Fruit fly (Drosophila melanogaster) whole organism, prepupa: ENCODE results near the gene CG11726.
A peak's percentile ranks its signal among the peaks of the same experiment; 100 is the strongest.

Experiments
- Blimp-1 ChIP-seq: fragments of 200-800 bp; sonication (Bioruptor generic); optimal IDR thresholded peaks from 3 replicates; lab custom pipeline; 2017; ENCODE audit warnings: missing biosample characterization, missing genetic modification characterization, mild to moderate bottlenecking, moderate library complexity, missing genetic modification reagents
- CG10631 ChIP-seq: fragments of 200-800 bp; sonication (Bioruptor generic); optimal IDR thresholded peaks from 2 replicates; lab custom pipeline; 2016; ENCODE audit warnings: missing biosample characterization, missing genetic modification characterization
- CG10669 ChIP-seq: fragments of 200-800 bp; sonication (Bioruptor generic); optimal IDR thresholded peaks from 3 replicates; lab custom pipeline; 2018; ENCODE audit warnings: missing biosample characterization, mild to moderate bottlenecking, missing genetic modification characterization, moderate library complexity
- CG11762 ChIP-seq: fragments of 200-800 bp; sonication (Bioruptor generic); optimal IDR thresholded peaks from 3 replicates; lab custom pipeline; 2016; ENCODE audit warnings: missing biosample characterization, missing genetic modification characterization; ENCODE audit not compliant: insufficient read depth
- CG11902 ChIP-seq: fragments of 200-800 bp; sonication (Bioruptor generic); optimal IDR thresholded peaks from 3 replicates; lab custom pipeline; 2016; ENCODE audit warnings: missing biosample characterization, missing genetic modification characterization
- CG1621 ChIP-seq: fragments of 200-800 bp; sonication (Bioruptor generic); optimal IDR thresholded peaks from 3 replicates; lab custom pipeline; 2018; ENCODE audit warnings: missing biosample characterization, mild to moderate bottlenecking, missing genetic modification characterization
- CG16779 ChIP-seq: fragments of 200-800 bp; sonication (Bioruptor generic); optimal IDR thresholded peaks from 3 replicates; lab custom pipeline; 2017; ENCODE audit warnings: missing biosample characterization, mild to moderate bottlenecking, missing genetic modification characterization
- CG3032 ChIP-seq: fragments of 200-800 bp; optimal IDR thresholded peaks from 2 replicates; lab custom pipeline; 2019; ENCODE audit warnings: missing biosample characterization, mild to moderate bottlenecking, missing genetic modification characterization, moderate library complexity
- CG31627 ChIP-seq: fragments of 200-800 bp; sonication (Bioruptor generic); optimal IDR thresholded peaks from 3 replicates; lab custom pipeline; 2016; ENCODE audit warnings: missing biosample characterization, missing genetic modification characterization
- CG32006 ChIP-seq: fragments of 200-800 bp; sonication (Bioruptor generic); optimal IDR thresholded peaks from 3 replicates; lab custom pipeline; 2017; ENCODE audit warnings: missing biosample characterization, mild to moderate bottlenecking, missing genetic modification characterization
- CG34406 ChIP-seq: fragments of 200-800 bp; sonication (Bioruptor generic); optimal IDR thresholded peaks from 3 replicates; lab custom pipeline; 2016; ENCODE audit warnings: missing biosample characterization, missing genetic modification characterization
- CG3919 ChIP-seq: fragments of 200-800 bp; sonication (Bioruptor generic); optimal IDR thresholded peaks from 3 replicates; lab custom pipeline; 2016; ENCODE audit warnings: missing biosample characterization, missing genetic modification characterization
- CG4318 ChIP-seq: fragments of 200-800 bp; sonication (Bioruptor generic); optimal IDR thresholded peaks from 3 replicates; lab custom pipeline; 2017; ENCODE audit warnings: missing biosample characterization, mild to moderate bottlenecking, missing genetic modification characterization
- CG6163 ChIP-seq: fragments of 200-800 bp; sonication (Bioruptor generic); IDR thresholded peaks from 3 replicates; pipeline ENCODE4 v1.3.6; 2022; ENCODE audit warnings: missing biosample characterization, missing genetic modification characterization
- CG6792 ChIP-seq: fragments of 200-800 bp; sonication (Bioruptor generic); optimal IDR thresholded peaks from 3 replicates; lab custom pipeline; 2016; ENCODE audit warnings: missing biosample characterization, missing genetic modification characterization
- CG6808 ChIP-seq: fragments of 200-800 bp; sonication (Bioruptor generic); optimal IDR thresholded peaks from 3 replicates; lab custom pipeline; 2017; ENCODE audit warnings: missing biosample characterization, missing genetic modification characterization, mild to moderate bottlenecking, moderate library complexity, missing genetic modification reagents
- CG6854 ChIP-seq: fragments of 200-800 bp; sonication (Bioruptor generic); optimal IDR thresholded peaks from 2 replicates; lab custom pipeline; 2017; ENCODE audit warnings: missing biosample characterization, mild to moderate bottlenecking, missing genetic modification characterization
- CG7368 ChIP-seq: fragments of 200-800 bp; sonication (Bioruptor generic); optimal IDR thresholded peaks from 3 replicates; lab custom pipeline; 2016; ENCODE audit warnings: missing biosample characterization, missing genetic modification characterization
- CG8119 ChIP-seq: fragments of 200-800 bp; sonication (Bioruptor generic); IDR thresholded peaks from 3 replicates; pipeline ENCODE4 v1.3.6; 2022; ENCODE audit warnings: missing biosample characterization, missing genetic modification characterization
- CG8319 ChIP-seq: fragments of 200-800 bp; sonication (Bioruptor generic); optimal IDR thresholded peaks from 3 replicates; lab custom pipeline; 2016; ENCODE audit warnings: missing biosample characterization, missing genetic modification characterization
- CG9139 ChIP-seq: fragments of 200-800 bp; sonication (Bioruptor generic); optimal IDR thresholded peaks from 3 replicates; lab custom pipeline; 2017; ENCODE audit warnings: missing biosample characterization, mild to moderate bottlenecking, missing genetic modification characterization
- Eip93F ChIP-seq: fragments of 200-800 bp; sonication (Bioruptor generic); optimal IDR thresholded peaks from 2 replicates; lab custom pipeline; 2016; ENCODE audit warnings: missing biosample characterization, mild to moderate bottlenecking, missing genetic modification characterization
- Ets21C ChIP-seq: fragments of 200-800 bp; sonication (Bioruptor generic); optimal IDR thresholded peaks from 3 replicates; lab custom pipeline; 2016; ENCODE audit warnings: missing biosample characterization, missing genetic modification characterization
- Ets96B ChIP-seq: fragments of 200-800 bp; optimal IDR thresholded peaks from 2 replicates; lab custom pipeline; 2019; ENCODE audit warnings: missing biosample characterization, mild to moderate bottlenecking, missing genetic modification characterization, moderate library complexity
- Hr38 ChIP-seq: sonication (Bioruptor generic); optimal IDR thresholded peaks from 2 replicates; lab custom pipeline; 2016; ENCODE audit warnings: missing biosample characterization, missing genetic modification characterization
- Hr39 ChIP-seq: fragments of 200-800 bp; sonication (Bioruptor generic); optimal IDR thresholded peaks from 2 replicates; lab custom pipeline; 2016; ENCODE audit warnings: missing biosample characterization, missing genetic modification characterization
- Hr4 ChIP-seq: fragments of 200-800 bp; sonication (Bioruptor generic); optimal IDR thresholded peaks from 3 replicates; lab custom pipeline; 2016; ENCODE audit warnings: missing biosample characterization, missing genetic modification characterization
- Lpt ChIP-seq: fragments of 200-800 bp; sonication (Bioruptor generic); optimal IDR thresholded peaks from 3 replicates; lab custom pipeline; 2016; ENCODE audit warnings: missing biosample characterization, missing genetic modification characterization
- Met ChIP-seq: fragments of 200-800 bp; sonication (Bioruptor generic); optimal IDR thresholded peaks from 3 replicates; lab custom pipeline; 2016; ENCODE audit warnings: missing biosample characterization, missing genetic modification characterization
- Sox102F ChIP-seq: fragments of 200-800 bp; sonication (Bioruptor generic); optimal IDR thresholded peaks from 2 replicates; lab custom pipeline; 2016; ENCODE audit warnings: missing biosample characterization, mild to moderate bottlenecking, missing genetic modification characterization
- Sox14 ChIP-seq: fragments of 200-800 bp; sonication (Bioruptor generic); optimal IDR thresholded peaks from 3 replicates; lab custom pipeline; 2016; ENCODE audit warnings: missing biosample characterization, missing genetic modification characterization
- Sox15 ChIP-seq: fragments of 200-800 bp; sonication (Bioruptor generic); optimal IDR thresholded peaks from 3 replicates; lab custom pipeline; 2016; ENCODE audit warnings: missing biosample characterization, missing genetic modification characterization
- achi ChIP-seq: fragments of 200-800 bp; sonication (Bioruptor generic); optimal IDR thresholded peaks from 3 replicates; lab custom pipeline; 2016; ENCODE audit warnings: missing biosample characterization, missing genetic modification characterization
- acj6 ChIP-seq: fragments of 200-800 bp; sonication (Bioruptor generic); optimal IDR thresholded peaks from 3 replicates; lab custom pipeline; 2016; ENCODE audit warnings: missing biosample characterization, missing genetic modification characterization
- cyc ChIP-seq: fragments of 200-800 bp; sonication (Bioruptor generic); optimal IDR thresholded peaks from 3 replicates; lab custom pipeline; 2016; ENCODE audit warnings: missing biosample characterization, missing genetic modification characterization
- dac ChIP-seq: fragments of 200-800 bp; sonication (Bioruptor generic); optimal IDR thresholded peaks from 2 replicates; lab custom pipeline; 2017; ENCODE audit warnings: missing biosample characterization, mild to moderate bottlenecking, missing genetic modification characterization
- eg ChIP-seq: fragments of 200-800 bp; sonication (Bioruptor generic); IDR thresholded peaks from 3 replicates; pipeline ENCODE4 v1.3.6; 2022; ENCODE audit warnings: missing biosample characterization, missing genetic modification characterization
- esn ChIP-seq: fragments of 200-800 bp; sonication (Bioruptor generic); optimal IDR thresholded peaks from 2 replicates; lab custom pipeline; 2016; ENCODE audit warnings: missing biosample characterization, mild to moderate bottlenecking, missing genetic modification characterization, moderate library complexity
- fd59A ChIP-seq: fragments of 200-800 bp; sonication (Bioruptor generic); optimal IDR thresholded peaks from 2 replicates; lab custom pipeline; 2017; ENCODE audit warnings: missing biosample characterization, mild to moderate bottlenecking, missing genetic modification characterization, missing genetic modification reagents
- fd85E ChIP-seq: fragments of 200-800 bp; sonication (Bioruptor generic); optimal IDR thresholded peaks from 3 replicates; lab custom pipeline; 2016; ENCODE audit warnings: missing biosample characterization, missing genetic modification characterization
- fkh ChIP-seq: fragments of 200-800 bp; sonication (Bioruptor generic); optimal IDR thresholded peaks from 3 replicates; lab custom pipeline; 2017; ENCODE audit warnings: missing biosample characterization, mild to moderate bottlenecking, missing genetic modification characterization, moderate library complexity
- lz ChIP-seq: fragments of 200-800 bp; sonication (Bioruptor generic); optimal IDR thresholded peaks from 3 replicates; lab custom pipeline; 2016; ENCODE audit warnings: missing biosample characterization, missing genetic modification characterization
- net ChIP-seq: fragments of 200-800 bp; sonication (Bioruptor generic); optimal IDR thresholded peaks from 3 replicates; lab custom pipeline; 2016; ENCODE audit warnings: missing biosample characterization, missing genetic modification characterization
- pdm3 ChIP-seq: fragments of 200-800 bp; sonication (Bioruptor generic); optimal IDR thresholded peaks from 3 replicates; lab custom pipeline; 2016; ENCODE audit warnings: missing biosample characterization, missing genetic modification characterization
- salr ChIP-seq, 2 experiments: fragments of 200-800 bp; sonication (Bioruptor generic); optimal IDR thresholded peaks; 3 replicates each; lab custom pipeline; 2016 to 2018; ENCODE audit warnings: missing biosample characterization in 2 of 2, missing genetic modification characterization in 2 of 2, mild to moderate bottlenecking in 1 of 2
- spab ChIP-seq: fragments of 200-800 bp; sonication (Bioruptor generic); optimal IDR thresholded peaks from 2 replicates; lab custom pipeline; 2017; ENCODE audit warnings: missing biosample characterization, mild to moderate bottlenecking, missing genetic modification characterization, missing genetic modification reagents
- svp ChIP-seq: fragments of 200-800 bp; sonication (Bioruptor generic); peaks from one replicate; lab custom pipeline; 2016; ENCODE audit warnings: missing biosample characterization, missing genetic modification characterization
- topi ChIP-seq: fragments of 200-800 bp; sonication (Bioruptor generic); optimal IDR thresholded peaks from 3 replicates; lab custom pipeline; 2016; ENCODE audit warnings: missing biosample characterization, missing genetic modification characterization
- vri ChIP-seq: fragments of 200-800 bp; sonication (Bioruptor generic); optimal IDR thresholded peaks from 3 replicates; lab custom pipeline; 2016; ENCODE audit warnings: missing biosample characterization, mild to moderate bottlenecking, missing genetic modification characterization

CG11726 gene

dm6 chr3L:11351715-11352114 lies 42.8 kb upstream of the CG11726 start (continued):
- TF ChIP-seq CG31627 (GFP tag; lab: Kevin White, UChicago) (peak; percentile 36), CG6792 (peak; percentile 24), Eip93F (GFP tag; lab: Kevin White, UChicago) (no peak), CG11762 (GFP tag; lab: Kevin White, UChicago) (no peak), cyc (GFP tag; lab: Kevin White, UChicago) (no peak), Sox14 (GFP tag; lab: Kevin White, UChicago) (no peak), CG6808 (GFP tag; lab: Kevin White, UChicago) (no peak), CG10669 (GFP tag; lab: Kevin White, UChicago) (peak; percentile 0), esn (peak; percentile 43), Hr38 (GFP tag; lab: Kevin White, UChicago) (no peak), CG1621 (no peak), topi (GFP tag; lab: Kevin White, UChicago) (peak; percentile 35), Blimp-1 (GFP tag; lab: Kevin White, UChicago) (no peak), CG7368 (GFP tag; lab: Kevin White, UChicago) (peak; percentile 16), eg (GFP tag; lab: Robert Waterston, UW) (peak; percentile 68), fd59A (GFP tag; lab: Kevin White, UChicago) (no peak), Met (GFP tag; lab: Kevin White, UChicago) (peak; percentile 37), CG16779 (tag; lab: Kevin White, UChicago) (no peak), spab (no peak), pdm3 (GFP tag; lab: Kevin White, UChicago) (peak; percentile 34), CG3919 (GFP tag; lab: Kevin White, UChicago) (peak; percentile 41)

dm6 chr3L:11353002-11353401 lies 41.5 kb upstream of the CG11726 start:
- TF ChIP-seq Sox15 (GFP tag; lab: Kevin White, UChicago) (peak; percentile 3), CG10631 (peak; percentile 52), CG4318 (GFP tag; lab: Kevin White, UChicago) (peak; percentile 4), Ets21C (peak; percentile 80), lz (GFP tag; lab: Kevin White, UChicago) (peak; percentile 85), eg (GFP tag; lab: Robert Waterston, UW) (peak; percentile 74), CG3919 (GFP tag; lab: Kevin White, UChicago) (peak; percentile 63), CG6792 (peak; percentile 58), Hr4 (GFP tag; lab: Kevin White, UChicago) (peak; percentile 65), Sox102F (GFP tag; lab: Kevin White, UChicago) (peak; percentile 85), CG11902 (GFP tag; lab: Kevin White, UChicago) (peak; percentile 30), Ets96B (tag; lab: Kevin White, UChicago) (peak; percentile 25), Lpt (GFP tag; lab: Kevin White, UChicago) (peak; percentile 40), CG10669 (GFP tag; lab: Kevin White, UChicago) (no peak), Hr38 (GFP tag; lab: Kevin White, UChicago) (no peak), fd85E (GFP tag; lab: Kevin White, UChicago) (no peak), vri (GFP tag; lab: Kevin White, UChicago) (peak; percentile 93), CG6163 (GFP tag; lab: Robert Waterston, UW) (peak; percentile 90), achi (GFP tag; lab: Kevin White, UChicago) (peak; percentile 62), salr (GFP tag; optimal IDR thresholded peaks at IDR 0.05; lab: Kevin White, UChicago) (no peak), CG9139 (GFP tag; lab: Kevin White, UChicago) (no peak), Met (GFP tag; lab: Kevin White, UChicago) (peak; percentile 88), CG31627 (GFP tag; lab: Kevin White, UChicago) (peak; percentile 86), dac (GFP tag; lab: Kevin White, UChicago) (no peak), fkh (peak; percentile 67), CG6854 (GFP tag; lab: Kevin White, UChicago) (no peak), CG8319 (GFP tag; lab: Kevin White, UChicago) (no peak), CG3032 (tag; lab: Kevin White, UChicago) (no peak), net (GFP tag; lab: Kevin White, UChicago) (peak; percentile 40), acj6 (peak; percentile 64), CG8119 (GFP tag; lab: Robert Waterston, UW) (peak; percentile 65), CG7368 (GFP tag; lab: Kevin White, UChicago) (no peak), fd59A (GFP tag; lab: Kevin White, UChicago) (no peak), CG32006 (GFP tag; lab: Kevin White, UChicago) (peak; percentile 73), CG34406 (peak; percentile 60), pdm3 (GFP tag; lab: Kevin White, UChicago) (peak; percentile 65), svp (GFP tag; lab: Kevin White, UChicago) (peak; percentile 92), Hr39 (peak; percentile 91), CG11762 (GFP tag; lab: Kevin White, UChicago) (peak; percentile 52)
